Fruit fly (Drosophila melanogaster) whole organism, embryonic: ENCODE results near the gene CG46458.

ENCODE experiments used
- Bdp1 ChIP-seq: fragments of 200-800 bp; sonication (Bioruptor generic); optimal IDR thresholded peaks from 3 replicates; lab custom pipeline; 2016; ENCODE audit warnings: missing biosample characterization, missing genetic modification characterization
- CG10654 ChIP-seq: fragments of 200-800 bp; sonication (Bioruptor generic); optimal IDR thresholded peaks from 2 replicates; lab custom pipeline; 2016; ENCODE audit warnings: missing biosample characterization, missing genetic modification characterization
- CG10959 ChIP-seq: fragments of 200-800 bp; sonication (Bioruptor generic); IDR thresholded peaks from 2 replicates; pipeline ENCODE4 v1.3.6; 2022; ENCODE audit warnings: missing biosample characterization, missing genetic modification characterization
- CG13287 ChIP-seq: fragments of 200-800 bp; sonication (Bioruptor generic); IDR thresholded peaks from 2 replicates; pipeline ENCODE4 v1.3.6; 2022; ENCODE audit warnings: missing biosample characterization, missing genetic modification characterization; ENCODE audit not compliant: partially characterized antibody
- CG13424 ChIP-seq: fragments of 200-800 bp; sonication (Bioruptor generic); optimal IDR thresholded peaks from 2 replicates; lab custom pipeline; 2019; ENCODE audit warnings: missing biosample characterization, mild to moderate bottlenecking, missing genetic modification characterization, moderate library complexity
- CG14667 ChIP-seq: fragments of 200-800 bp; sonication (Bioruptor generic); IDR thresholded peaks from 2 replicates; pipeline ENCODE4 v1.3.6; 2022; ENCODE audit warnings: missing biosample characterization, missing genetic modification characterization
- CG15514 ChIP-seq: fragments of 200-800 bp; sonication (Bioruptor generic); optimal IDR thresholded peaks from 3 replicates; lab custom pipeline; 2017; ENCODE audit warnings: missing biosample characterization, missing genetic modification characterization, mild to moderate bottlenecking, moderate library complexity, missing genetic modification reagents
- CG16779 ChIP-seq: fragments of 200-800 bp; sonication (Bioruptor generic); IDR thresholded peaks from 2 replicates; pipeline ENCODE4 v1.3.6; 2022; ENCODE audit warnings: missing biosample characterization, missing genetic modification characterization
- CG17359 ChIP-seq: fragments of 200-800 bp; sonication (Bioruptor generic); optimal IDR thresholded peaks from 3 replicates; lab custom pipeline; 2018; ENCODE audit warnings: missing biosample characterization, mild to moderate bottlenecking, missing genetic modification characterization, moderate library complexity
- CG18619 ChIP-seq: fragments of 200-800 bp; sonication (Bioruptor generic); optimal IDR thresholded peaks from 3 replicates; lab custom pipeline; 2017; ENCODE audit warnings: missing biosample characterization, mild to moderate bottlenecking, missing genetic modification characterization
- CG2889 ChIP-seq: fragments of 200-800 bp; sonication (Bioruptor generic); IDR thresholded peaks from 3 replicates; pipeline ENCODE4 v1.3.6; 2022; ENCODE audit warnings: missing biosample characterization, missing genetic modification characterization
- CG31388 ChIP-seq: fragments of 200-800 bp; sonication (Bioruptor generic); optimal IDR thresholded peaks from 2 replicates; lab custom pipeline; 2016; ENCODE audit warnings: missing biosample characterization, missing genetic modification characterization
- CG34224 ChIP-seq: fragments of 200-800 bp; sonication (Bioruptor generic); IDR thresholded peaks from 3 replicates; pipeline ENCODE4 v1.3.6; 2022; ENCODE audit warnings: missing biosample characterization, missing genetic modification characterization; ENCODE audit not compliant: partially characterized antibody
- CG3726 ChIP-seq: fragments of 200-800 bp; sonication (Bioruptor generic); IDR thresholded peaks from 3 replicates; pipeline ENCODE4, ENCODE4 v1.3.6; 2022; ENCODE audit warnings: missing biosample characterization, missing genetic modification characterization
- CG3995 ChIP-seq: fragments of 200-800 bp; sonication (Bioruptor generic); optimal IDR thresholded peaks from 3 replicates; lab custom pipeline; 2016; ENCODE audit warnings: missing biosample characterization, missing genetic modification characterization
- CG7745 ChIP-seq: fragments of 200-800 bp; sonication (Bioruptor generic); optimal IDR thresholded peaks from 2 replicates; lab custom pipeline; 2018; ENCODE audit warnings: missing biosample characterization, mild to moderate bottlenecking, missing genetic modification characterization, moderate library complexity
- CG7786 ChIP-seq: fragments of 200-800 bp; sonication (Bioruptor generic); optimal IDR thresholded peaks from 2 replicates; lab custom pipeline; 2016; ENCODE audit warnings: missing biosample characterization, missing genetic modification characterization
- CG7839 ChIP-seq: fragments of 200-800 bp; sonication (Bioruptor generic); optimal IDR thresholded peaks from 3 replicates; lab custom pipeline; 2018; ENCODE audit warnings: missing biosample characterization, mild to moderate bottlenecking, missing genetic modification characterization, moderate library complexity
- CG8765 ChIP-seq: fragments of 200-800 bp; sonication (Bioruptor generic); IDR thresholded peaks from 2 replicates; pipeline ENCODE4 v1.3.6; 2022; ENCODE audit warnings: missing biosample characterization, missing genetic modification characterization
- CG8944 ChIP-seq: fragments of 200-800 bp; sonication (Bioruptor generic); optimal IDR thresholded peaks from 3 replicates; lab custom pipeline; 2016; ENCODE audit warnings: missing biosample characterization, missing genetic modification characterization
- CG9437 ChIP-seq: fragments of 200-800 bp; sonication (Bioruptor generic); optimal IDR thresholded peaks from 2 replicates; lab custom pipeline; 2018; ENCODE audit warnings: missing biosample characterization, mild to moderate bottlenecking, missing genetic modification characterization
- CG9876 ChIP-seq: fragments of 200-800 bp; sonication (Bioruptor generic); optimal IDR thresholded peaks from 2 replicates; lab custom pipeline; 2016; ENCODE audit warnings: missing biosample characterization, missing genetic modification characterization
- Camta ChIP-seq: fragments of 200-800 bp; sonication (Bioruptor generic); optimal IDR thresholded peaks from 2 replicates; lab custom pipeline; 2016; ENCODE audit warnings: missing biosample characterization, missing genetic modification characterization
- CrebB ChIP-seq: fragments of 200-800 bp; sonication (Bioruptor generic); optimal IDR thresholded peaks from 3 replicates; lab custom pipeline; 2018; ENCODE audit warnings: missing biosample characterization, mild to moderate bottlenecking, missing genetic modification characterization
- Fer3 ChIP-seq: fragments of 200-800 bp; sonication (Bioruptor generic); optimal IDR thresholded peaks from 2 replicates; lab custom pipeline; 2018; ENCODE audit warnings: missing biosample characterization, mild to moderate bottlenecking, missing genetic modification characterization, moderate library complexity
- HmgZ ChIP-seq: fragments of 200-800 bp; sonication (Bioruptor generic); optimal IDR thresholded peaks from 2 replicates; lab custom pipeline; 2018; ENCODE audit warnings: missing biosample characterization, mild to moderate bottlenecking, missing genetic modification characterization
- Lim3 ChIP-seq: fragments of 200-800 bp; sonication (Bioruptor generic); IDR thresholded peaks from 2 replicates; pipeline ENCODE4 v1.3.6; 2022; ENCODE audit warnings: missing biosample characterization, missing genetic modification characterization
- Spps ChIP-seq: fragments of 200-800 bp; sonication (Bioruptor generic); optimal IDR thresholded peaks from 2 replicates; lab custom pipeline; 2018; ENCODE audit warnings: missing biosample characterization, mild to moderate bottlenecking, missing genetic modification characterization
- Usf ChIP-seq: fragments of 200-800 bp; sonication (Bioruptor generic); optimal IDR thresholded peaks from 2 replicates; lab custom pipeline; 2017; ENCODE audit warnings: missing genotype, missing biosample characterization, missing genetic modification characterization
- Vsx1 ChIP-seq: fragments of 200-800 bp; sonication (Bioruptor generic); optimal IDR thresholded peaks from 2 replicates; lab custom pipeline; 2017; ENCODE audit warnings: missing biosample characterization, mild to moderate bottlenecking, missing genetic modification characterization, missing genetic modification reagents
- ash1 ChIP-seq: fragments of 200-800 bp; sonication (Bioruptor generic); optimal IDR thresholded peaks from 2 replicates; lab custom pipeline; 2018; ENCODE audit warnings: missing biosample characterization, mild to moderate bottlenecking, missing genetic modification characterization
- br ChIP-seq: fragments of >200 bp; optimal IDR thresholded peaks from 2 replicates; lab custom pipeline; 2017
- bsh ChIP-seq, 2 experiments: fragments of 200-800 bp; sonication (Bioruptor generic); optimal IDR thresholded peaks; 2 replicates each; lab custom pipeline; 2017 to 2018; ENCODE audit warnings: mild to moderate bottlenecking in 2 of 2, missing biosample characterization in 2 of 2, missing genetic modification characterization in 2 of 2, moderate library complexity in 1 of 2
- cad ChIP-seq: fragments of >200 bp; optimal IDR thresholded peaks from 2 replicates; lab custom pipeline; 2017; ENCODE audit warnings: missing biosample characterization, missing genetic modification characterization
- corto ChIP-seq: fragments of 200-800 bp; sonication (Bioruptor generic); optimal IDR thresholded peaks from 2 replicates; lab custom pipeline; 2016; ENCODE audit warnings: missing biosample characterization, mild to moderate bottlenecking, missing genetic modification characterization, moderate library complexity
- crc ChIP-seq: fragments of 200-800 bp; sonication (Bioruptor generic); optimal IDR thresholded peaks from 2 replicates; lab custom pipeline; 2016; ENCODE audit warnings: missing biosample characterization, missing genetic modification characterization
- crp ChIP-seq, 2 experiments: fragments of 200-800 bp; sonication (Bioruptor generic); optimal IDR thresholded peaks; 2 replicates in 1 of 2; 3 replicates in 1 of 2; lab custom pipeline; 2017; ENCODE audit warnings: missing biosample characterization in 2 of 2, missing genetic modification characterization in 2 of 2, mild to moderate bottlenecking in 1 of 2, moderate library complexity in 1 of 2
- da ChIP-seq: fragments of 200-800 bp; sonication (Bioruptor generic); optimal IDR thresholded peaks from 2 replicates; lab custom pipeline; 2016; ENCODE audit warnings: missing biosample characterization, missing genetic modification characterization
- disco-r ChIP-seq: fragments of 200-800 bp; sonication (Bioruptor generic); optimal IDR thresholded peaks from 2 replicates; lab custom pipeline; 2016; ENCODE audit warnings: missing biosample characterization, missing genetic modification characterization
- dm ChIP-seq: fragments of 200-800 bp; sonication (Bioruptor generic); optimal IDR thresholded peaks from 3 replicates; lab custom pipeline; 2016; ENCODE audit warnings: missing biosample characterization, missing genetic modification characterization
- fd102C ChIP-seq: fragments of 200-800 bp; sonication (Bioruptor generic); optimal IDR thresholded peaks from 2 replicates; lab custom pipeline; 2018; ENCODE audit warnings: missing biosample characterization, mild to moderate bottlenecking, missing genetic modification characterization, moderate library complexity
- hth ChIP-seq: fragments of >200 bp; optimal IDR thresholded peaks from 2 replicates; lab custom pipeline; 2017; ENCODE audit warnings: inconsistent platforms
- insv ChIP-seq, 2 experiments: fragments of 200-800 bp; sonication (Bioruptor generic); optimal IDR thresholded peaks; 3 replicates each; lab custom pipeline; 2016 to 2018; ENCODE audit warnings: missing biosample characterization in 2 of 2, missing genetic modification characterization in 2 of 2
- inv ChIP-seq: fragments of 200-800 bp; sonication (Bioruptor generic); IDR thresholded peaks from 2 replicates; pipeline ENCODE4 v1.3.6; 2022; ENCODE audit warnings: missing biosample characterization, missing genetic modification characterization; ENCODE audit not compliant: partially characterized antibody
- onecut ChIP-seq: fragments of 200-800 bp; sonication (Bioruptor generic); IDR thresholded peaks from 2 replicates; pipeline ENCODE4 v1.3.6; 2022; ENCODE audit warnings: missing biosample characterization, missing genetic modification characterization
- pho ChIP-seq: fragments of 200-800 bp; sonication (Bioruptor generic); optimal IDR thresholded peaks from 2 replicates; lab custom pipeline; 2016; ENCODE audit warnings: missing biosample characterization, missing genetic modification characterization
- pnt ChIP-seq: fragments of 200-800 bp; sonication (Bioruptor generic); optimal IDR thresholded peaks from 3 replicates; lab custom pipeline; 2016; ENCODE audit warnings: missing biosample characterization, missing genetic modification characterization
- stc ChIP-seq: fragments of 200-800 bp; sonication (Bioruptor generic); IDR thresholded peaks from 2 replicates; pipeline ENCODE4 v1.3.6; 2022; ENCODE audit warnings: missing biosample characterization, missing genetic modification characterization
- tin ChIP-seq: fragments of 200-800 bp; sonication (Bioruptor generic); optimal IDR thresholded peaks from 3 replicates; lab custom pipeline; 2016; ENCODE audit warnings: missing biosample characterization, missing genetic modification characterization
- trh ChIP-seq: fragments of 200-800 bp; sonication (Bioruptor generic); optimal IDR thresholded peaks from 2 replicates; lab custom pipeline; 2016; ENCODE audit warnings: missing biosample characterization, missing genetic modification characterization
- vvl ChIP-seq: fragments of 200-800 bp; sonication (Bioruptor generic); IDR thresholded peaks from 2 replicates; pipeline ENCODE4 v1.3.6; 2022; ENCODE audit warnings: missing biosample characterization, missing genetic modification characterization
- z ChIP-seq: fragments of 200-800 bp; sonication (Bioruptor generic); IDR thresholded peaks from 3 replicates; pipeline ENCODE4 v1.3.6; 2022; ENCODE audit warnings: missing biosample characterization, missing genetic modification characterization

The CG46458 gene

DNA sequence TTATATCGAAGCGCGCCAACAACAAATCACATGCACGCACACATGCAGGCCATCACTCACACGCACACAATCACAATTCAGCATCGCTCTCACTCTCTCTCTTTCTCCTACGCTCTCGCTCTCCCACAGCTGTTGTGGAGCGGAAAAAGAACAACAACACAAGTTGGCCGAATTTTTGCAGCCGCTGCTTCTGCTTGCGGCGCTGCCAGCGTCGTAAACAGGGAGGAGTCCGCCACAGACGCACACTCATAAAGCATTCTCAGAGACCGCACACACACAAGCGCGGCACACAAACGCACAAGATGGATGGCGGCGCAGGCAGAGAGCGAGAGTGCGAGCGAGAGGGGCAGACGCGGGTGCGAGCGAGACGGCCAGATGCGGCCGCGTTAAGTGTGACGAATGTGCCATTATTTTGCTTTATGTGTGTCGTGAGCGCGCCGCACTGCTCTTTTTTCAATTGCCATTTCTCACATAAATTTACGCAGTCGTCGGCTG is 42.6 kb upstream of the CG46458 start (continued):
- TF ChIP-seq pho (GFP tag; lab: Kevin White, UChicago) (peak; percentile 41), CG8944 (GFP tag; lab: Kevin White, UChicago) (no peak), tin (no peak), onecut (GFP tag; lab: Robert Waterston, UW) (no peak), crc (GFP tag; lab: Kevin White, UChicago) (no peak), cad (GFP tag; lab: Kevin White, UChicago) (peak; percentile 94), Bdp1 (no peak), CG14667 (no peak), CG3995 (no peak), CrebB (tag; lab: Kevin White, UChicago) (no peak), CG10654 (no peak), trh (no peak), stc (no peak), CG8765 (no peak), pnt (no peak), CG7786 (GFP tag; lab: Kevin White, UChicago) (no peak), br (lab: Kevin White, UChicago) (no peak), inv (GFP tag; lab: Robert Waterston, UW) (0 out of 2 replicates have a peak, but pooled peaks have one; percentile 32), CG34224 (GFP tag; lab: Robert Waterston, UW) (0 out of 3 replicates have a peak, but pooled peaks have one; percentile 57), CG13424 (no peak), CG18619 (GFP tag; lab: Kevin White, UChicago) (no peak), CG2889 (GFP tag; lab: Robert Waterston, UW) (no peak), CG13287 (GFP tag; lab: Robert Waterston, UW) (peak; percentile 46; the same call in 1 of the 2 replicates), Camta (GFP tag; lab: Kevin White, UChicago) (no peak), vvl (GFP tag; lab: Robert Waterston, UW) (peak; percentile 63; the same call in 1 of the 2 replicates), hth (no peak), ash1 (GFP tag; lab: Kevin White, UChicago) (peak; percentile 88), da (GFP tag; lab: Kevin White, UChicago) (peak; percentile 61), CG17359 (tag; lab: Kevin White, UChicago) (no peak), Lim3 (GFP tag; lab: Robert Waterston, UW) (no peak), CG31388 (GFP tag; lab: Kevin White, UChicago) (no peak), bsh (GFP tag; optimal IDR thresholded peaks at IDR 0.05; lab: Kevin White, UChicago) (no peak), Vsx1 (GFP tag; lab: Kevin White, UChicago) (no peak), Usf (no peak), corto (GFP tag; lab: Kevin White, UChicago) (no peak), z (GFP tag; lab: Robert Waterston, UW) (peak; percentile 86), CG15514 (GFP tag; lab: Kevin White, UChicago) (no peak), fd102C (no peak), CG16779 (GFP tag; lab: Robert Waterston, UW) (no peak), CG9437 (GFP tag; lab: Kevin White, UChicago) (no peak), crp (GFP tag; optimal IDR thresholded peaks at IDR 0.05; lab: Kevin White, UChicago) (peak in 1 of 2 experiments; percentile 59), Spps (no peak), CG7745 (tag; lab: Kevin White, UChicago) (no peak), CG3726 (GFP tag; lab: Robert Waterston, UW) (no peak), Fer3 (no peak), insv (GFP tag; optimal IDR thresholded peaks at IDR 0.05; lab: Kevin White, UChicago) (peak in 1 of 2 experiments; percentile 86), dm (GFP tag; lab: Kevin White, UChicago) (no peak), CG7839 (tag; lab: Kevin White, UChicago) (no peak), CG9876 (GFP tag; lab: Kevin White, UChicago) (no peak), disco-r (GFP tag; lab: Kevin White, UChicago) (no peak), HmgZ (tag; lab: Kevin White, UChicago) (no peak), CG10959 (no peak)
